Fruit fly (Drosophila melanogaster): ENCODE results near the gene Sh.
A peak's percentile ranks its signal among the peaks of the same experiment; 100 is the strongest.

Gene Sh

dm6 chrX:18101778-18102177 lies 38.7 kb upstream of the Sh start, which contains the start of gene Taf8 (continued):
- TF ChIP-seq CG34224 (GFP tag; IDR thresholded peaks at IDR 0.05; ENCODE audit: partially characterized antibody) (peak; percentile 31), al (GFP tag; IDR thresholded peaks at IDR 0.05) (0 out of 2 replicates have a peak, but pooled peaks have one; percentile 19), zen2 (GFP tag; IDR thresholded peaks at IDR 0.05; ENCODE audit: partially characterized antibody) (peak; percentile 51; the same call in 2 of the 3 replicates), mam (GFP tag; optimal IDR thresholded peaks at IDR 0.05) (peak; percentile 20), tna (GFP tag; IDR thresholded peaks at IDR 0.05; ENCODE audit: partially characterized antibody) (peak; percentile 9; the same call in 1 of the 2 replicates), CG4617 (GFP tag; optimal IDR thresholded peaks at IDR 0.05; ENCODE audit: borderline replicate concordance) (peak; percentile 32), btn (GFP tag; optimal IDR thresholded peaks at IDR 0.05) (no peak), Dad (GFP tag; optimal IDR thresholded peaks at IDR 0.05) (no peak), sens (GFP tag) (peak; percentile 16), Sry-δ (GFP tag; optimal IDR thresholded peaks at IDR 0.05) (peak; percentile 84), amos (GFP tag; IDR thresholded peaks at IDR 0.05; ENCODE audit: partially characterized antibody) (peak; percentile 79), Ptx1 (GFP tag; IDR thresholded peaks at IDR 0.05) (0 out of 2 replicates have a peak, but pooled peaks have one; percentile 35), CG8924 (tag; optimal IDR thresholded peaks at IDR 0.05) (no peak), Doc3 (GFP tag; IDR thresholded peaks at IDR 0.05; ENCODE audit: partially characterized antibody) (peak; percentile 32; the same call in 1 of the 3 replicates), E2f2 (GFP tag; IDR thresholded peaks at IDR 0.05) (peak; percentile 21; the same call in 1 of the 2 replicates), BEAF-32 (GFP tag; optimal IDR thresholded peaks at IDR 0.05) (peak; percentile 71), bbx (GFP tag; IDR thresholded peaks at IDR 0.05; ENCODE audit: partially characterized antibody) (peak; percentile 73), Med (GFP tag) (peak; percentile 40), CG6175 (GFP tag; IDR thresholded peaks at IDR 0.05) (no peak), zfh1 (GFP tag; IDR thresholded peaks at IDR 0.05) (0 out of 3 replicates have a peak, but pooled peaks have one; percentile 14), unc-4 (GFP tag; IDR thresholded peaks at IDR 0.05; ENCODE audit: partially characterized antibody) (peak; percentile 51), CG1792 (GFP tag; optimal IDR thresholded peaks at IDR 0.05) (no peak), CG9932 (GFP tag; IDR thresholded peaks at IDR 0.05) (peak; percentile 68), knrl (GFP tag; IDR thresholded peaks at IDR 0.05; ENCODE audit: partially characterized antibody) (peak; percentile 71; the same call in 2 of the 3 replicates), CG11456 (GFP tag; IDR thresholded peaks at IDR 0.05) (0 out of 3 replicates have a peak, but pooled peaks have one; percentile 47), Rfx (GFP tag; IDR thresholded peaks at IDR 0.05) (peak; percentile 52; the same call in 1 of the 2 replicates), inv (GFP tag; IDR thresholded peaks at IDR 0.05; ENCODE audit: partially characterized antibody) (peak; percentile 67), Opbp (GFP tag; IDR thresholded peaks at IDR 0.05; ENCODE audit: partially characterized antibody) (peak; percentile 81; the same call in 2 of the 3 replicates), slbo (GFP tag; IDR thresholded peaks at IDR 0.05) (peak; percentile 63), CG10147 (GFP tag; optimal IDR thresholded peaks at IDR 0.05) (no peak), Ravus (GFP tag; IDR thresholded peaks at IDR 0.05) (no peak), sna (GFP tag; IDR thresholded peaks at IDR 0.05; ENCODE audit: partially characterized antibody) (0 out of 2 replicates have a peak, but pooled peaks have one; percentile 15), nom (GFP tag; optimal IDR thresholded peaks at IDR 0.05) (no peak), MBD-R2 (GFP tag; IDR thresholded peaks at IDR 0.05) (peak; percentile 67), CG1603 (tag; optimal IDR thresholded peaks at IDR 0.05) (peak; percentile 20), CG13775 (GFP tag; optimal IDR thresholded peaks at IDR 0.05) (peak; percentile 14), nerfin-2 (GFP tag; IDR thresholded peaks at IDR 0.05; ENCODE audit: partially characterized antibody) (peak; percentile 47; the same call in 1 of the 2 replicates), Sox100B (GFP tag; optimal IDR thresholded peaks at IDR 0.05) (no peak), NFAT (GFP tag; IDR thresholded peaks at IDR 0.05) (peak; percentile 39; the same call in 1 of the 2 replicates), dpn (GFP tag; optimal IDR thresholded peaks at IDR 0.05) (peak in 1 of 2 experiments; percentile 1), Scr (GFP tag; IDR thresholded peaks at IDR 0.05; ENCODE audit: partially characterized antibody) (peak; percentile 67), shn (GFP tag; optimal IDR thresholded peaks at IDR 0.05) (peak; percentile 11), Oaz (GFP tag; IDR thresholded peaks at IDR 0.05) (no peak), CG7963 (GFP tag; IDR thresholded peaks at IDR 0.05; ENCODE audit: partially characterized antibody) (peak; percentile 53; the same call in 2 of the 3 replicates), sob (GFP tag; IDR thresholded peaks at IDR 0.05) (0 out of 2 replicates have a peak, but pooled peaks have one; percentile 7), CG18011 (GFP tag; optimal IDR thresholded peaks at IDR 0.05) (no peak), MESR4 (GFP tag; optimal IDR thresholded peaks at IDR 0.05) (peak; percentile 35), Aef1 (GFP tag; IDR thresholded peaks at IDR 0.05) (no peak)

Data from whole organism, embryonic.